Fruit fly (Drosophila melanogaster) whole organism, prepupa: ENCODE data around the gene CG9515.

Source experiments
- CG1621 ChIP-seq: fragments of 200-800 bp; sonication (Bioruptor generic); optimal IDR thresholded peaks from 3 replicates; lab custom pipeline; 2018; ENCODE audit warnings: missing biosample characterization, mild to moderate bottlenecking, missing genetic modification characterization
- Sox102F ChIP-seq: fragments of 200-800 bp; sonication (Bioruptor generic); optimal IDR thresholded peaks from 2 replicates; lab custom pipeline; 2016; ENCODE audit warnings: missing biosample characterization, mild to moderate bottlenecking, missing genetic modification characterization

DNA sequence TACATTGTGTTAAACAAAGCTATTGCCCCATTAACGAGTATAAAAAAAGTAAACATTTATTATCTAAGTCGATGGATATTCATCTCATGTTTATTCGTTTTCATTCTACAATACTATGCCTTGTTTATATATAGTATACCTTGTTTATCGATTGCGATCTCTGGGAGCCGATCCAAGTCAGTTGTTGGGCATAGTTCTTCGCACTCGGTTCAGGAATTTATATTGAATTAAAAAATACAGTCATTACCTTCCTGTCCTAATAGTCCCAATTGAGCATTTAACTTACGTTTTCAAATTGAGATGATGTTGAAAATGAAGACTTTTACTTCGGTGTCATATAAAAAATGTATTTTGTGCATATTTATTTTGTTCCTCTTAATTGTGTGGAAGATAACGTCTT lies 21.6 kb upstream of the CG9515 start, which contains the start of gene CG32984:
- TF ChIP-seq Sox102F (no peak), CG1621 (no peak)
